Fruit fly (Drosophila melanogaster) whole organism, prepupa: ENCODE data around the gene CG13670.

Experiments
- Blimp-1 ChIP-seq: fragments of 200-800 bp; sonication (Bioruptor generic); optimal IDR thresholded peaks from 3 replicates; lab custom pipeline; 2017; ENCODE audit warnings: missing biosample characterization, missing genetic modification characterization, mild to moderate bottlenecking, moderate library complexity, missing genetic modification reagents
- CG32006 ChIP-seq: fragments of 200-800 bp; sonication (Bioruptor generic); optimal IDR thresholded peaks from 3 replicates; lab custom pipeline; 2017; ENCODE audit warnings: missing biosample characterization, mild to moderate bottlenecking, missing genetic modification characterization
- Lpt ChIP-seq: fragments of 200-800 bp; sonication (Bioruptor generic); optimal IDR thresholded peaks from 3 replicates; lab custom pipeline; 2016; ENCODE audit warnings: missing biosample characterization, missing genetic modification characterization
- fd85E ChIP-seq: fragments of 200-800 bp; sonication (Bioruptor generic); optimal IDR thresholded peaks from 3 replicates; lab custom pipeline; 2016; ENCODE audit warnings: missing biosample characterization, missing genetic modification characterization

dm6 chr3L:8323817-8324216 lies 3.3 kb downstream of the CG13670 start:
- TF ChIP-seq fd85E = no peak
- no peak for TF ChIP-seq Blimp-1
- TF ChIP-seq CG32006 (GFP tag; lab: Kevin White, UChicago) = no peak
- no peak for TF ChIP-seq Lpt (GFP tag; lab: Kevin White, UChicago)
